Worm (Caenorhabditis elegans) whole organism, L4 larva: ENCODE results near the gene T12A7.10.
A peak's percentile ranks its signal among the peaks of the same experiment; 100 is the strongest.

ENCODE experiments used
- R02D3.7 ChIP-seq: fragments of 150-350 bp; sonication (generic microtip); optimal IDR thresholded peaks from 3 replicates; lab custom pipeline; 2014; ENCODE audit warnings: missing biosample characterization, missing genetic modification characterization
- ama-1 ChIP-seq: fragments of 150-350 bp; optimal IDR thresholded peaks from 2 replicates; lab custom pipeline; 2014; ENCODE audit warnings: inconsistent platforms, mixed read lengths
- arid-1 ChIP-seq: fragments of 200-800 bp; sonication (Bioruptor generic); conservative IDR thresholded peaks from 2 replicates; pipeline ENCODE4 v1.3.6; 2022; ENCODE audit warnings: missing genetic modification reagents, missing genetic modification characterization, missing compliant biosample characterization
- ceh-62 ChIP-seq: sonication (generic microtip); optimal IDR thresholded peaks from 2 replicates; lab custom pipeline; 2017; ENCODE audit warnings: missing biosample characterization, missing genetic modification characterization
- daf-16 ChIP-seq, 3 experiments: sonication (generic microtip); optimal IDR thresholded peaks; 2 replicates each; lab custom pipeline; 2016 to 2017; ENCODE audit warnings: missing genetic modification characterization in 3 of 3, missing genetic modification reagents in 3 of 3, mild to moderate bottlenecking in 2 of 3, missing compliant biosample characterization in 2 of 3, missing biosample characterization in 1 of 3, moderate library complexity in 1 of 3
- dmd-6 ChIP-seq: fragments of 200-800 bp; sonication (Bioruptor generic); IDR thresholded peaks from 2 replicates; pipeline ENCODE4 v1.3.6; 2022; ENCODE audit warnings: missing genetic modification reagents, missing genetic modification characterization, missing compliant biosample characterization
- hlh-11 ChIP-seq: fragments of 200-800 bp; sonication (Bioruptor generic); optimal IDR thresholded peaks from 2 replicates; lab custom pipeline; 2018; ENCODE audit warnings: mild to moderate bottlenecking, missing genetic modification characterization, missing compliant biosample characterization
- mdl-1 ChIP-seq, 2 experiments: fragments of 150-350 bp in 1 of 2; sonication (generic microtip) in 1 of 2; optimal IDR thresholded peaks; 2 replicates each; lab custom pipeline; 2014 to 2017; ENCODE audit warnings: missing biosample characterization in 2 of 2, missing genetic modification characterization in 2 of 2
- nhr-6 ChIP-seq: fragments of 150-350 bp; optimal IDR thresholded peaks from 2 replicates; lab custom pipeline; 2014; ENCODE audit warnings: missing biosample characterization, missing genetic modification characterization
- nhr-77 ChIP-seq: fragments of 150-350 bp; optimal IDR thresholded peaks from 2 replicates; lab custom pipeline; 2014; ENCODE audit warnings: missing biosample characterization, missing genetic modification characterization
- set-16 ChIP-seq: fragments of 200-800 bp; sonication (Bioruptor generic); IDR thresholded peaks from 2 replicates; pipeline ENCODE4 v1.3.6; 2022; ENCODE audit warnings: missing genetic modification reagents, missing genetic modification characterization, missing compliant biosample characterization
- tra-1 ChIP-seq: fragments of 200-800 bp; sonication (Bioruptor generic); IDR thresholded peaks from 2 replicates; pipeline ENCODE4 v1.3.6; 2022; ENCODE audit warnings: missing genetic modification reagents, missing genetic modification characterization, missing compliant biosample characterization
- unc-62 ChIP-seq, 3 experiments: fragments of 150-350 bp in 1 of 3; sonication (generic microtip); optimal IDR thresholded peaks in 2 of 3; peaks in 1 of 3; 1 replicate in 1 of 3; 2 replicates in 2 of 3; lab custom pipeline; 2014 to 2017; ENCODE audit warnings: missing biosample characterization in 3 of 3, missing genetic modification characterization in 3 of 3, missing genetic modification reagents in 3 of 3, missing genotype in 1 of 3
- zfp-3 ChIP-seq: fragments of 200-800 bp; sonication (Bioruptor generic); conservative IDR thresholded peaks from 2 replicates; pipeline ENCODE4 v1.3.6; 2022; ENCODE audit warnings: missing genetic modification reagents, missing genetic modification characterization, missing compliant biosample characterization
- zip-11 ChIP-seq: fragments of 200-800 bp; sonication (Bioruptor generic); IDR thresholded peaks from 2 replicates; pipeline ENCODE4 v1.3.6; 2022; ENCODE audit warnings: missing genetic modification characterization, missing compliant biosample characterization
- zip-2 ChIP-seq: fragments of 150-350 bp; optimal IDR thresholded peaks from 2 replicates; lab custom pipeline; 2014; ENCODE audit warnings: missing biosample characterization, missing genetic modification characterization

The T12A7.10 gene

ce11 chrIV:11710331-11710730 is 44.6 kb downstream of the T12A7.10 start:
- no peak for TF ChIP-seq ceh-62 (tag; lab: Kevin White, UChicago)
- no peak for TF ChIP-seq tra-1
- TF ChIP-seq R02D3.7 (tag; lab: Kevin White, UChicago): no peak
- TF ChIP-seq nhr-77 (tag; lab: Kevin White, UChicago): no peak
- TF ChIP-seq mdl-1 (tag; optimal IDR thresholded peaks at IDR 0.05; lab: Kevin White, UChicago): no peak
- TF ChIP-seq arid-1 (GFP tag; lab: Robert Waterston, UW): no peak
- peak in 1 of 2 experiments; percentile 49 for TF ChIP-seq unc-62 (GFP tag; optimal IDR thresholded peaks at IDR 0.05 in 1 of 2; lab: Kevin White, UChicago)
- no peak for TF ChIP-seq unc-62 (tag; optimal IDR thresholded peaks at IDR 0.05; lab: Kevin White, UChicago)
- no peak for TF ChIP-seq ama-1 (lab: Kevin White, UChicago)
- TF ChIP-seq nhr-6: no peak
- TF ChIP-seq dmd-6 (GFP tag; lab: Robert Waterston, UW): no peak
- TF ChIP-seq daf-16 (GFP tag; optimal IDR thresholded peaks at IDR 0.05; lab: Kevin White, UChicago): peak in 1 of 2 experiments; percentile 22
- TF ChIP-seq daf-16 (tag; optimal IDR thresholded peaks at IDR 0.05; lab: Kevin White, UChicago): no peak
- no peak for TF ChIP-seq zip-2 (tag; lab: Kevin White, UChicago)
- no peak for TF ChIP-seq set-16 (GFP tag; lab: Robert Waterston, UW)
- peak; percentile 9 for TF ChIP-seq hlh-11
- no peak for TF ChIP-seq zip-11 (GFP tag; lab: Robert Waterston, UW)
- TF ChIP-seq zfp-3 (GFP tag; lab: Robert Waterston, UW): no peak
